Fruit fly (Drosophila melanogaster) whole organism, prepupa: ENCODE data around the gene CG8420.
A peak's percentile ranks its signal among the peaks of the same experiment; 100 is the strongest.

ENCODE experiments used
- CG10669 ChIP-seq: fragments of 200-800 bp; sonication (Bioruptor generic); optimal IDR thresholded peaks from 3 replicates; lab custom pipeline; 2018; ENCODE audit warnings: missing biosample characterization, mild to moderate bottlenecking, missing genetic modification characterization, moderate library complexity
- CG11294 ChIP-seq: fragments of 200-800 bp; sonication (Bioruptor generic); IDR thresholded peaks from 2 replicates; pipeline ENCODE4 v1.3.6; 2022; ENCODE audit warnings: missing biosample characterization, missing genetic modification characterization
- CG11762 ChIP-seq: fragments of 200-800 bp; sonication (Bioruptor generic); optimal IDR thresholded peaks from 3 replicates; lab custom pipeline; 2016; ENCODE audit warnings: missing biosample characterization, missing genetic modification characterization; ENCODE audit not compliant: insufficient read depth
- CG11902 ChIP-seq: fragments of 200-800 bp; sonication (Bioruptor generic); optimal IDR thresholded peaks from 3 replicates; lab custom pipeline; 2016; ENCODE audit warnings: missing biosample characterization, missing genetic modification characterization
- CG15336 ChIP-seq: fragments of 200-800 bp; sonication (Bioruptor generic); IDR thresholded peaks from 2 replicates; pipeline ENCODE4 v1.3.6; 2022; ENCODE audit warnings: missing biosample characterization, missing genetic modification characterization
- CG1621 ChIP-seq: fragments of 200-800 bp; sonication (Bioruptor generic); optimal IDR thresholded peaks from 3 replicates; lab custom pipeline; 2018; ENCODE audit warnings: missing biosample characterization, mild to moderate bottlenecking, missing genetic modification characterization
- CG16779 ChIP-seq: fragments of 200-800 bp; sonication (Bioruptor generic); optimal IDR thresholded peaks from 3 replicates; lab custom pipeline; 2017; ENCODE audit warnings: missing biosample characterization, mild to moderate bottlenecking, missing genetic modification characterization
- CG31627 ChIP-seq: fragments of 200-800 bp; sonication (Bioruptor generic); optimal IDR thresholded peaks from 3 replicates; lab custom pipeline; 2016; ENCODE audit warnings: missing biosample characterization, missing genetic modification characterization
- CG32006 ChIP-seq: fragments of 200-800 bp; sonication (Bioruptor generic); optimal IDR thresholded peaks from 3 replicates; lab custom pipeline; 2017; ENCODE audit warnings: missing biosample characterization, mild to moderate bottlenecking, missing genetic modification characterization
- CG3919 ChIP-seq: fragments of 200-800 bp; sonication (Bioruptor generic); optimal IDR thresholded peaks from 3 replicates; lab custom pipeline; 2016; ENCODE audit warnings: missing biosample characterization, missing genetic modification characterization
- CG4318 ChIP-seq: fragments of 200-800 bp; sonication (Bioruptor generic); optimal IDR thresholded peaks from 3 replicates; lab custom pipeline; 2017; ENCODE audit warnings: missing biosample characterization, mild to moderate bottlenecking, missing genetic modification characterization
- CG6163 ChIP-seq: fragments of 200-800 bp; sonication (Bioruptor generic); IDR thresholded peaks from 3 replicates; pipeline ENCODE4 v1.3.6; 2022; ENCODE audit warnings: missing biosample characterization, missing genetic modification characterization
- CG6276 ChIP-seq: fragments of 200-800 bp; sonication (Bioruptor generic); optimal IDR thresholded peaks from 2 replicates; lab custom pipeline; 2017; ENCODE audit warnings: missing biosample characterization, mild to moderate bottlenecking, missing genetic modification characterization
- CG6792 ChIP-seq: fragments of 200-800 bp; sonication (Bioruptor generic); optimal IDR thresholded peaks from 3 replicates; lab custom pipeline; 2016; ENCODE audit warnings: missing biosample characterization, missing genetic modification characterization
- CG6808 ChIP-seq: fragments of 200-800 bp; sonication (Bioruptor generic); optimal IDR thresholded peaks from 3 replicates; lab custom pipeline; 2017; ENCODE audit warnings: missing biosample characterization, missing genetic modification characterization, mild to moderate bottlenecking, moderate library complexity, missing genetic modification reagents
- CG6854 ChIP-seq: fragments of 200-800 bp; sonication (Bioruptor generic); optimal IDR thresholded peaks from 2 replicates; lab custom pipeline; 2017; ENCODE audit warnings: missing biosample characterization, mild to moderate bottlenecking, missing genetic modification characterization
- CG7368 ChIP-seq: fragments of 200-800 bp; sonication (Bioruptor generic); optimal IDR thresholded peaks from 3 replicates; lab custom pipeline; 2016; ENCODE audit warnings: missing biosample characterization, missing genetic modification characterization
- CG8119 ChIP-seq: fragments of 200-800 bp; sonication (Bioruptor generic); IDR thresholded peaks from 3 replicates; pipeline ENCODE4 v1.3.6; 2022; ENCODE audit warnings: missing biosample characterization, missing genetic modification characterization
- CG8632 ChIP-seq: fragments of 200-800 bp; sonication (Bioruptor generic); optimal IDR thresholded peaks from 3 replicates; lab custom pipeline; 2016; ENCODE audit warnings: missing biosample characterization, missing genetic modification characterization
- CG9139 ChIP-seq: fragments of 200-800 bp; sonication (Bioruptor generic); optimal IDR thresholded peaks from 3 replicates; lab custom pipeline; 2017; ENCODE audit warnings: missing biosample characterization, mild to moderate bottlenecking, missing genetic modification characterization
- Eip75B ChIP-seq: fragments of 200-800 bp; sonication (Bioruptor generic); optimal IDR thresholded peaks from 3 replicates; lab custom pipeline; 2016; ENCODE audit warnings: missing biosample characterization, missing genetic modification characterization
- Eip78C ChIP-seq: fragments of 200-800 bp; sonication (Bioruptor generic); peaks from one replicate; lab custom pipeline; 2016; ENCODE audit warnings: missing biosample characterization, missing genetic modification characterization
- Ets21C ChIP-seq: fragments of 200-800 bp; sonication (Bioruptor generic); optimal IDR thresholded peaks from 3 replicates; lab custom pipeline; 2016; ENCODE audit warnings: missing biosample characterization, missing genetic modification characterization
- Ets96B ChIP-seq: fragments of 200-800 bp; optimal IDR thresholded peaks from 2 replicates; lab custom pipeline; 2019; ENCODE audit warnings: missing biosample characterization, mild to moderate bottlenecking, missing genetic modification characterization, moderate library complexity
- Hr38 ChIP-seq: sonication (Bioruptor generic); optimal IDR thresholded peaks from 2 replicates; lab custom pipeline; 2016; ENCODE audit warnings: missing biosample characterization, missing genetic modification characterization
- Hr4 ChIP-seq: fragments of 200-800 bp; sonication (Bioruptor generic); optimal IDR thresholded peaks from 3 replicates; lab custom pipeline; 2016; ENCODE audit warnings: missing biosample characterization, missing genetic modification characterization
- OdsH ChIP-seq: fragments of 200-800 bp; sonication (Bioruptor generic); optimal IDR thresholded peaks from 3 replicates; lab custom pipeline; 2016; ENCODE audit warnings: missing biosample characterization, missing genetic modification characterization
- Smox ChIP-seq: fragments of 200-800 bp; sonication (Bioruptor generic); optimal IDR thresholded peaks from 3 replicates; lab custom pipeline; 2016; ENCODE audit warnings: missing biosample characterization, missing genetic modification characterization
- Sox102F ChIP-seq: fragments of 200-800 bp; sonication (Bioruptor generic); optimal IDR thresholded peaks from 2 replicates; lab custom pipeline; 2016; ENCODE audit warnings: missing biosample characterization, mild to moderate bottlenecking, missing genetic modification characterization
- Sox14 ChIP-seq: fragments of 200-800 bp; sonication (Bioruptor generic); optimal IDR thresholded peaks from 3 replicates; lab custom pipeline; 2016; ENCODE audit warnings: missing biosample characterization, missing genetic modification characterization
- achi ChIP-seq: fragments of 200-800 bp; sonication (Bioruptor generic); optimal IDR thresholded peaks from 3 replicates; lab custom pipeline; 2016; ENCODE audit warnings: missing biosample characterization, missing genetic modification characterization
- dac ChIP-seq: fragments of 200-800 bp; sonication (Bioruptor generic); optimal IDR thresholded peaks from 2 replicates; lab custom pipeline; 2017; ENCODE audit warnings: missing biosample characterization, mild to moderate bottlenecking, missing genetic modification characterization
- dsx ChIP-seq: fragments of 200-800 bp; optimal IDR thresholded peaks from 3 replicates; lab custom pipeline; 2019; ENCODE audit warnings: missing biosample characterization, mild to moderate bottlenecking, missing genetic modification characterization, moderate library complexity; ENCODE audit not compliant: poor library complexity, severe bottlenecking
- eg ChIP-seq: fragments of 200-800 bp; sonication (Bioruptor generic); IDR thresholded peaks from 3 replicates; pipeline ENCODE4 v1.3.6; 2022; ENCODE audit warnings: missing biosample characterization, missing genetic modification characterization
- esn ChIP-seq: fragments of 200-800 bp; sonication (Bioruptor generic); optimal IDR thresholded peaks from 2 replicates; lab custom pipeline; 2016; ENCODE audit warnings: missing biosample characterization, mild to moderate bottlenecking, missing genetic modification characterization, moderate library complexity
- fd59A ChIP-seq: fragments of 200-800 bp; sonication (Bioruptor generic); optimal IDR thresholded peaks from 2 replicates; lab custom pipeline; 2017; ENCODE audit warnings: missing biosample characterization, mild to moderate bottlenecking, missing genetic modification characterization, missing genetic modification reagents
- fd85E ChIP-seq: fragments of 200-800 bp; sonication (Bioruptor generic); optimal IDR thresholded peaks from 3 replicates; lab custom pipeline; 2016; ENCODE audit warnings: missing biosample characterization, missing genetic modification characterization
- fkh ChIP-seq: fragments of 200-800 bp; sonication (Bioruptor generic); optimal IDR thresholded peaks from 3 replicates; lab custom pipeline; 2017; ENCODE audit warnings: missing biosample characterization, mild to moderate bottlenecking, missing genetic modification characterization, moderate library complexity
- pdm3 ChIP-seq: fragments of 200-800 bp; sonication (Bioruptor generic); optimal IDR thresholded peaks from 3 replicates; lab custom pipeline; 2016; ENCODE audit warnings: missing biosample characterization, missing genetic modification characterization
- salr ChIP-seq, 2 experiments: fragments of 200-800 bp; sonication (Bioruptor generic); optimal IDR thresholded peaks; 3 replicates each; lab custom pipeline; 2016 to 2018; ENCODE audit warnings: missing biosample characterization in 2 of 2, missing genetic modification characterization in 2 of 2, mild to moderate bottlenecking in 1 of 2
- spab ChIP-seq: fragments of 200-800 bp; sonication (Bioruptor generic); optimal IDR thresholded peaks from 2 replicates; lab custom pipeline; 2017; ENCODE audit warnings: missing biosample characterization, mild to moderate bottlenecking, missing genetic modification characterization, missing genetic modification reagents
- ss ChIP-seq, 2 experiments: fragments of 200-800 bp; sonication (Bioruptor generic); optimal IDR thresholded peaks; 2 replicates in 1 of 2; 3 replicates in 1 of 2; lab custom pipeline; 2017 to 2018; ENCODE audit warnings: mild to moderate bottlenecking in 2 of 2, missing biosample characterization in 2 of 2, missing genetic modification characterization in 2 of 2, moderate library complexity in 1 of 2
- topi ChIP-seq: fragments of 200-800 bp; sonication (Bioruptor generic); optimal IDR thresholded peaks from 3 replicates; lab custom pipeline; 2016; ENCODE audit warnings: missing biosample characterization, missing genetic modification characterization
- vri ChIP-seq: fragments of 200-800 bp; sonication (Bioruptor generic); optimal IDR thresholded peaks from 3 replicates; lab custom pipeline; 2016; ENCODE audit warnings: missing biosample characterization, mild to moderate bottlenecking, missing genetic modification characterization

The CG8420 gene

DNA sequence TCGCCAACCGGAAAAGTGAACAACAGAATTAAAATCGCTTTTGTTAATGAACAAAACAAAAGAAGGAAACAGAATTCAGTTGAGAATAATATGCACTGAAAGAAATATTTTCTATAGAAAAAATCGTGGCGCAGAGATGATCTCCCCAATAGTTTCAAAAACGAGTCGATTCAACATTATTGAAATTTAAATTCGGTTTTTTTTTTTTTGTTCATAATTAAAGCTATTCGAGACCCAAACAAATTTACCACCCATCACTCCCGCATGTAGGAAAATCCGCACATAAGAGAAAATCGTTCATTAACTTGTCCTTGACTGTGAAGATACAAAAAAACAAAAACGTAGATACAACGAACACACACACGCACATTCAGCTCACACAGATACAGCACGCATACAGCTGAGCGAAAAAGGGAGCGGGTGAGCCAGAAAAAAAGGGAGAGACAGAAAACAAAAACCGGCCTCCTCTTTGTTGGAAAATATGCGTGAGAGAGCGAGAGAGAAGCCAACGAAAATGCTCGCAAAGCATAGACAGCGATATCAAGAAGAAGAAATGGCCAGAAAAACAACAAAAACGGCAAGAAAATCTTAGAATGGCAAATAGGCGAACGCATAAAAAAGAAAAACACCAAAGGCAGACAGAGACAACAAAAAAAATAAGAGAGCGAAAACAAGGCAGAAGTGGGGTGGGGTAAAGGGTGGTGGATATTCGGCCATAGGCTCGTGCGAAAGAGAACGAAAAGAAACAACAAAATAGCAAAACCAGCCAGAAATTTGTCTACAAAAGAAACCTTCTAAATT, 26.2 kb upstream of the CG8420 start (continued):
- TF ChIP-seq CG16779 (tag; lab: Kevin White, UChicago) (peak; percentile 76), CG31627 (GFP tag; lab: Kevin White, UChicago) (peak; percentile 82), Ets21C (peak; percentile 72), ss (GFP tag; optimal IDR thresholded peaks at IDR 0.05; lab: Kevin White, UChicago) (peak; percentile 78 to 85), Sox14 (GFP tag; lab: Kevin White, UChicago) (peak; percentile 68), CG8632 (GFP tag; lab: Kevin White, UChicago) (peak; percentile 71), CG7368 (peak; percentile 19), CG11902 (peak; percentile 52), dsx (GFP tag; lab: Kevin White, UChicago) (peak; percentile 71)

DNA sequence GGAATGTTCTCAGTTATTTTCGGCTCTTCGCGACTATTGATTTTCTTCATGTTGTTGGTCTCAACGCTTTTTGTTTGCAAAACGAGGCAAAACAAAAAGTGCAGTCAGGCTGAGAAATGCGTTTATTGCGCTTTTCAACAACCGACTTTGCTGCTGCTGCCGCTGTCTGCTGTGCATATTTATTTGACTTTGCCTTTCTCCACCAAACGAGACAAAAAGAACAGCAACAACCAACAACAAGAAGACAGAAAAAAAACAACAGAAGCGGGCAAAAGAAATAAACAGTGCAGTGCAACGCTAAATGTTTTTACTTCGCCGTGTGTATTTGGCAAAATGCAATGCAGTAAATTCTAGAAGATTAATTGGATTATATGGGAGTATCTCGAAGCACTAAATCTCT, 24.1 kb upstream of the CG8420 start:
- TF ChIP-seq CG11294, result no peak; the same call in 1 of the 2 replicates
- TF ChIP-seq CG32006 (GFP tag; lab: Kevin White, UChicago), result no peak
- peak; percentile 0 for TF ChIP-seq CG6808 (GFP tag; lab: Kevin White, UChicago)
- no peak for TF ChIP-seq CG4318 (GFP tag; lab: Kevin White, UChicago)
- no peak for TF ChIP-seq vri (GFP tag; lab: Kevin White, UChicago)
- peak; percentile 33; the same call in 1 of the 2 replicates for TF ChIP-seq CG15336
- TF ChIP-seq CG10669 (GFP tag; lab: Kevin White, UChicago), result peak; percentile 5
- TF ChIP-seq CG6854 (GFP tag; lab: Kevin White, UChicago), result peak; percentile 54
- peak; percentile 20; the same call in 1 of the 3 replicates for TF ChIP-seq CG6163 (GFP tag; lab: Robert Waterston, UW)
- TF ChIP-seq eg (GFP tag; lab: Robert Waterston, UW), result peak; percentile 64; the same call in 2 of the 3 replicates
- no peak for TF ChIP-seq Ets96B (tag; lab: Kevin White, UChicago)
- peak; percentile 33 for TF ChIP-seq Eip78C
- peak; percentile 70 for TF ChIP-seq CG6276 (GFP tag; lab: Kevin White, UChicago)
- TF ChIP-seq pdm3 (GFP tag; lab: Kevin White, UChicago), result no peak
- TF ChIP-seq Smox (GFP tag; lab: Kevin White, UChicago), result no peak
- TF ChIP-seq CG6792 (GFP tag; lab: Kevin White, UChicago), result no peak
- TF ChIP-seq topi (GFP tag; lab: Kevin White, UChicago), result no peak
- no peak for TF ChIP-seq fd59A (GFP tag; lab: Kevin White, UChicago)
- TF ChIP-seq Hr38 (GFP tag; lab: Kevin White, UChicago), result no peak
- TF ChIP-seq CG11762 (GFP tag; lab: Kevin White, UChicago), result no peak

DNA sequence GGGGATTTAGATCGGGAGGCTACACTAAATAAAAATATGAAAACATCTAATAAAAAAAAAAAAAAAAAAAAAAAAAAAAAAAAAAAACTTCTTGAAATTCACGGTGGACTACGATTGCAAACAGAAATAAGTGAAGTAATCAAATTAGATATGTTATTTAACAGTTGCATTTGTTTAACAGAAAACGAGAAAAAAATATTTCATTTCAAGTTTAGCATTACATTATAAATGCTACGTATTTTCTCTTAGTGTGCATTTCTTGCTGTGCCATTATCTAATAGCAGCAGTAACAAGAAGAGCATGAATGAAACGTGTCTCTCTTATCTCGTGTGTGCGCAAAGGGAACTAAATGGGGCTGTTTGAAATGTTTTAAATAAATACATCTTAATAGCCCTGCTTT, 21.6 kb upstream of the CG8420 start:
- no peak for TF ChIP-seq CG9139
- TF ChIP-seq CG6808 (GFP tag; lab: Kevin White, UChicago), result no peak
- TF ChIP-seq CG1621, result no peak
- no peak for TF ChIP-seq CG16779 (tag; lab: Kevin White, UChicago)
- TF ChIP-seq Eip75B (GFP tag; lab: Kevin White, UChicago), result peak; percentile 24
- no peak for TF ChIP-seq topi (GFP tag; lab: Kevin White, UChicago)
- TF ChIP-seq pdm3 (GFP tag; lab: Kevin White, UChicago), result peak; percentile 61
- no peak for TF ChIP-seq CG31627 (GFP tag; lab: Kevin White, UChicago)
- TF ChIP-seq CG8119, result peak; percentile 85
- no peak for TF ChIP-seq fd85E (GFP tag; lab: Kevin White, UChicago)
- TF ChIP-seq dac, result no peak
- peak; percentile 28 for TF ChIP-seq esn (GFP tag; lab: Kevin White, UChicago)
- peak; percentile 45 for TF ChIP-seq CG8632 (GFP tag; lab: Kevin White, UChicago)
- peak; percentile 36 for TF ChIP-seq Ets96B (tag; lab: Kevin White, UChicago)
- no peak for TF ChIP-seq Hr38 (GFP tag; lab: Kevin White, UChicago)
- TF ChIP-seq spab (GFP tag; lab: Kevin White, UChicago), result peak; percentile 17
- TF ChIP-seq CG4318 (GFP tag; lab: Kevin White, UChicago), result peak; percentile 31
- TF ChIP-seq salr (GFP tag; optimal IDR thresholded peaks at IDR 0.05; lab: Kevin White, UChicago), result peak in 1 of 2 experiments; percentile 75
- peak; percentile 74 for TF ChIP-seq achi (GFP tag; lab: Kevin White, UChicago)
- TF ChIP-seq CG6854 (GFP tag; lab: Kevin White, UChicago), result no peak
- peak; percentile 15 for TF ChIP-seq Smox (GFP tag; lab: Kevin White, UChicago)
- TF ChIP-seq CG3919 (GFP tag; lab: Kevin White, UChicago), result peak; percentile 65
- peak; percentile 78 for TF ChIP-seq Hr4 (GFP tag; lab: Kevin White, UChicago)
- no peak for TF ChIP-seq fkh (GFP tag; lab: Kevin White, UChicago)
- no peak for TF ChIP-seq Sox102F (GFP tag; lab: Kevin White, UChicago)
- TF ChIP-seq Sox14 (GFP tag; lab: Kevin White, UChicago), result peak; percentile 26
- peak; percentile 63 for TF ChIP-seq OdsH
- TF ChIP-seq Ets21C, result no peak
